Worm (Caenorhabditis elegans) whole organism, L1 larva: ENCODE data around the gene Y69A2AR.32.

ENCODE experiments used
- C04F5.9 ChIP-seq: sonication (generic microtip); optimal IDR thresholded peaks from 2 replicates; lab custom pipeline; 2016; ENCODE audit warnings: missing genetic modification characterization, missing compliant biosample characterization
- C34B4.2 ChIP-seq: sonication (generic microtip); optimal IDR thresholded peaks from 2 replicates; lab custom pipeline; 2017; ENCODE audit warnings: mild to moderate bottlenecking, missing genetic modification characterization, missing compliant biosample characterization
- aly-2 ChIP-seq: fragments of 150-350 bp; optimal IDR thresholded peaks from 2 replicates; lab custom pipeline; 2014; ENCODE audit warnings: missing biosample characterization, missing genetic modification characterization
- ceh-63 ChIP-seq: fragments of 200-800 bp; sonication (Bioruptor generic); optimal IDR thresholded peaks from 2 replicates; lab custom pipeline; 2018; ENCODE audit warnings: mild to moderate bottlenecking, missing genetic modification characterization, missing compliant biosample characterization
- ceh-8 ChIP-seq: fragments of 200-800 bp; sonication (Bioruptor generic); optimal IDR thresholded peaks from 2 replicates; lab custom pipeline; 2018; ENCODE audit warnings: mild to moderate bottlenecking, missing genetic modification characterization, moderate library complexity, missing compliant biosample characterization
- ceh-82 ChIP-seq, 3 experiments: fragments of 150-350 bp in 1 of 3; sonication (generic microtip) in 2 of 3; optimal IDR thresholded peaks; 2 replicates each; lab custom pipeline; 2014 to 2017; ENCODE audit warnings: missing biosample characterization in 3 of 3, missing genetic modification characterization in 3 of 3
- ceh-90 ChIP-seq: sonication (generic microtip); optimal IDR thresholded peaks from 2 replicates; lab custom pipeline; 2016; ENCODE audit warnings: missing genetic modification characterization, missing compliant biosample characterization
- ces-1 ChIP-seq: fragments of 150-350 bp; optimal IDR thresholded peaks from 2 replicates; lab custom pipeline; 2014; ENCODE audit warnings: missing biosample characterization, missing genetic modification reagents, missing genetic modification characterization
- dpl-1 ChIP-seq, 3 experiments: fragments of 150-350 bp in 2 of 3; sonication (generic microtip) in 1 of 3; optimal IDR thresholded peaks; 2 replicates each; lab custom pipeline; 2014 to 2017; ENCODE audit warnings: missing biosample characterization in 3 of 3, missing genetic modification characterization in 3 of 3, missing genetic modification reagents in 3 of 3
- efl-3 ChIP-seq: fragments of 200-800 bp; sonication (Bioruptor generic); optimal IDR thresholded peaks from 2 replicates; lab custom pipeline; 2018; ENCODE audit warnings: mild to moderate bottlenecking, missing genetic modification characterization, missing compliant biosample characterization
- egl-13 ChIP-seq: sonication (generic microtip); optimal IDR thresholded peaks from 2 replicates; lab custom pipeline; 2016; ENCODE audit warnings: missing genotype, missing genetic modification reagents, missing genetic modification characterization, missing compliant biosample characterization
- egl-27 ChIP-seq, 2 experiments: fragments of 150-350 bp in 1 of 2; sonication (generic microtip); optimal IDR thresholded peaks; 3 replicates each; lab custom pipeline; 2017 to 2018; ENCODE audit warnings: missing biosample characterization in 2 of 2, missing genetic modification characterization in 2 of 2, missing genetic modification reagents in 2 of 2
- elt-2 ChIP-seq: sonication (generic microtip); optimal IDR thresholded peaks from 2 replicates; lab custom pipeline; 2016; ENCODE audit warnings: missing genetic modification characterization, mild to moderate bottlenecking, inconsistent platforms, missing compliant biosample characterization, missing genetic modification reagents
- elt-3 ChIP-seq, 6 experiments: fragments of 150-350 bp in 1 of 6; sonication (generic microtip); optimal IDR thresholded peaks; 2 replicates each; lab custom pipeline; 2017 to 2018; ENCODE audit warnings: missing biosample characterization in 6 of 6, missing genetic modification characterization in 6 of 6, inconsistent platforms in 1 of 6
- hlh-4 ChIP-seq: sonication (generic microtip); optimal IDR thresholded peaks from 2 replicates; lab custom pipeline; 2016; ENCODE audit warnings: mild to moderate bottlenecking, missing genetic modification characterization, missing compliant biosample characterization
- hpl-2 ChIP-seq: fragments of 150-350 bp; optimal IDR thresholded peaks from 2 replicates; lab custom pipeline; 2014; ENCODE audit warnings: missing biosample characterization, missing genetic modification reagents, missing genetic modification characterization
- irx-1 ChIP-seq: sonication (generic microtip); optimal IDR thresholded peaks from 2 replicates; lab custom pipeline; 2016; ENCODE audit warnings: missing genetic modification characterization, missing compliant biosample characterization
- isw-1 ChIP-seq: fragments of 200-800 bp; sonication (Bioruptor generic); IDR thresholded peaks from 2 replicates; pipeline ENCODE4 v1.3.6; 2022; ENCODE audit warnings: missing genetic modification characterization, missing compliant biosample characterization
- lin-13 ChIP-seq: fragments of 150-350 bp; optimal IDR thresholded peaks from 2 replicates; lab custom pipeline; 2014; ENCODE audit warnings: missing biosample characterization, missing genetic modification reagents, missing genetic modification characterization
- lin-14 ChIP-seq: fragments of 200-800 bp; sonication (Bioruptor generic); optimal IDR thresholded peaks from 2 replicates; lab custom pipeline; 2018; ENCODE audit warnings: mild to moderate bottlenecking, missing genetic modification characterization, moderate library complexity, missing compliant biosample characterization
- lin-15B ChIP-seq: fragments of 150-350 bp; sonication (generic microtip); optimal IDR thresholded peaks from 3 replicates; lab custom pipeline; 2014; ENCODE audit warnings: missing biosample characterization, missing genetic modification characterization
- lin-35 ChIP-seq, 2 experiments: fragments of 150-350 bp; optimal IDR thresholded peaks; 2 replicates each; lab custom pipeline; 2014; ENCODE audit warnings: missing biosample characterization in 2 of 2, missing genetic modification characterization in 2 of 2, missing genetic modification reagents in 2 of 2
- lir-3 ChIP-seq: sonication (generic microtip); optimal IDR thresholded peaks from 2 replicates; lab custom pipeline; 2016; ENCODE audit warnings: mild to moderate bottlenecking, missing genetic modification characterization, moderate library complexity, missing compliant biosample characterization; ENCODE audit not compliant: poor library complexity
- mab-9 ChIP-seq: fragments of 200-800 bp; sonication (Bioruptor generic); IDR thresholded peaks from 2 replicates; pipeline ENCODE4 v1.3.6; 2022; ENCODE audit warnings: missing genetic modification reagents, missing genetic modification characterization, missing compliant biosample characterization
- mep-1 ChIP-seq: fragments of 150-350 bp; optimal IDR thresholded peaks from 2 replicates; lab custom pipeline; 2014; ENCODE audit warnings: missing biosample characterization, missing genetic modification characterization
- nhr-11 ChIP-seq: fragments of 150-350 bp; optimal IDR thresholded peaks from 2 replicates; lab custom pipeline; 2014; ENCODE audit warnings: missing biosample characterization, missing genetic modification characterization
- nhr-12 ChIP-seq: sonication (generic microtip); optimal IDR thresholded peaks from 2 replicates; lab custom pipeline; 2017; ENCODE audit warnings: missing biosample characterization, missing genetic modification characterization
- nhr-20 ChIP-seq: sonication (generic microtip); optimal IDR thresholded peaks from 2 replicates; lab custom pipeline; 2016; ENCODE audit warnings: mild to moderate bottlenecking, missing genetic modification characterization, missing compliant biosample characterization
- nhr-237 ChIP-seq: fragments of 150-350 bp; optimal IDR thresholded peaks from 2 replicates; lab custom pipeline; 2014; ENCODE audit warnings: missing biosample characterization, missing genetic modification characterization
- nhr-28 ChIP-seq: fragments of 150-350 bp; optimal IDR thresholded peaks from 2 replicates; lab custom pipeline; 2014; ENCODE audit warnings: missing biosample characterization, missing genetic modification characterization
- nhr-71 ChIP-seq: sonication (generic microtip); optimal IDR thresholded peaks from 2 replicates; lab custom pipeline; 2016; ENCODE audit warnings: mild to moderate bottlenecking, missing genetic modification characterization, moderate library complexity, missing compliant biosample characterization
- nhr-76 ChIP-seq: sonication (generic microtip); optimal IDR thresholded peaks from 2 replicates; lab custom pipeline; 2017; ENCODE audit warnings: missing biosample characterization, missing genetic modification characterization
- nhr-77 ChIP-seq: fragments of 150-350 bp; optimal IDR thresholded peaks from 2 replicates; lab custom pipeline; 2014; ENCODE audit warnings: missing biosample characterization, missing genetic modification characterization
- nhr-90 ChIP-seq: sonication (generic microtip); optimal IDR thresholded peaks from 2 replicates; lab custom pipeline; 2016; ENCODE audit warnings: mild to moderate bottlenecking, missing genetic modification characterization, missing compliant biosample characterization; ENCODE audit not compliant: poor library complexity
- pag-3 ChIP-seq: sonication (generic microtip); optimal IDR thresholded peaks from 2 replicates; lab custom pipeline; 2017; ENCODE audit warnings: missing genetic modification characterization, mild to moderate bottlenecking, missing compliant biosample characterization, antibody characterized with exemption, borderline replicate concordance; ENCODE audit not compliant: insufficient read depth
- pax-3 ChIP-seq: fragments of 200-800 bp; sonication (Bioruptor generic); optimal IDR thresholded peaks from 2 replicates; lab custom pipeline; 2018; ENCODE audit warnings: mild to moderate bottlenecking, missing genetic modification characterization, moderate library complexity, missing compliant biosample characterization
- pqm-1 ChIP-seq: sonication (generic microtip); optimal IDR thresholded peaks from 3 replicates; lab custom pipeline; 2017; ENCODE audit warnings: missing biosample characterization, missing genetic modification characterization
- skn-1 ChIP-seq: fragments of 150-350 bp; optimal IDR thresholded peaks from 2 replicates; lab custom pipeline; 2014; ENCODE audit warnings: missing biosample characterization, missing genetic modification characterization
- snpc-4 ChIP-seq: fragments of 150-350 bp; optimal IDR thresholded peaks from 2 replicates; lab custom pipeline; 2014; ENCODE audit warnings: missing biosample characterization, missing genetic modification characterization
- swsn-7 ChIP-seq: sonication (generic microtip); optimal IDR thresholded peaks from 2 replicates; lab custom pipeline; 2016; ENCODE audit warnings: missing genetic modification characterization, missing compliant biosample characterization
- tlp-1 ChIP-seq: fragments of 150-350 bp; optimal IDR thresholded peaks from 2 replicates; lab custom pipeline; 2014; ENCODE audit warnings: missing biosample characterization, missing genetic modification characterization
- unc-130 ChIP-seq: fragments of 150-350 bp; optimal IDR thresholded peaks from 2 replicates; lab custom pipeline; 2017; ENCODE audit warnings: missing biosample characterization, missing genetic modification characterization, inconsistent platforms
- unc-30 ChIP-seq: sonication (generic microtip); optimal IDR thresholded peaks from 2 replicates; lab custom pipeline; 2017; ENCODE audit warnings: missing biosample characterization, missing genetic modification characterization
- unc-86 ChIP-seq: sonication (generic microtip); optimal IDR thresholded peaks from 2 replicates; lab custom pipeline; 2016; ENCODE audit warnings: missing genetic modification characterization, missing compliant biosample characterization
- unc-98 ChIP-seq: fragments of 200-800 bp; sonication (Bioruptor generic); IDR thresholded peaks from 2 replicates; pipeline ENCODE4 v1.3.6; 2022; ENCODE audit warnings: missing genetic modification characterization, missing compliant biosample characterization
- xbp-1 ChIP-seq: sonication (generic microtip); optimal IDR thresholded peaks from 2 replicates; lab custom pipeline; 2016; ENCODE audit warnings: missing genetic modification characterization, missing compliant biosample characterization
- zag-1 ChIP-seq: fragments of 150-350 bp; optimal IDR thresholded peaks from 2 replicates; lab custom pipeline; 2014; ENCODE audit warnings: missing biosample characterization, missing genetic modification characterization
- zip-4 ChIP-seq: fragments of 200-800 bp; sonication (Bioruptor generic); optimal IDR thresholded peaks from 2 replicates; lab custom pipeline; 2018; ENCODE audit warnings: mild to moderate bottlenecking, missing genetic modification characterization, moderate library complexity, missing compliant biosample characterization

Gene Y69A2AR.32

ce11 chrIV:2639666-2640273 is 29.5 kb downstream of the Y69A2AR.32 start (continued):
- TF ChIP-seq lin-13 (no peak), lin-35 (GFP tag; optimal IDR thresholded peaks at IDR 0.05; lab: Kevin White, UChicago) (peak in 1 of 2 experiments; percentile 56), nhr-28 (tag; lab: Kevin White, UChicago) (no peak), ceh-82 (tag; optimal IDR thresholded peaks at IDR 0.05; lab: Kevin White, UChicago) (no peak), hlh-4 (tag; lab: Kevin White, UChicago) (no peak), pax-3 (tag; lab: Kevin White, UChicago) (no peak), nhr-12 (tag; lab: Kevin White, UChicago) (no peak), isw-1 (GFP tag; lab: Robert Waterston, UW) (no peak)

DNA sequence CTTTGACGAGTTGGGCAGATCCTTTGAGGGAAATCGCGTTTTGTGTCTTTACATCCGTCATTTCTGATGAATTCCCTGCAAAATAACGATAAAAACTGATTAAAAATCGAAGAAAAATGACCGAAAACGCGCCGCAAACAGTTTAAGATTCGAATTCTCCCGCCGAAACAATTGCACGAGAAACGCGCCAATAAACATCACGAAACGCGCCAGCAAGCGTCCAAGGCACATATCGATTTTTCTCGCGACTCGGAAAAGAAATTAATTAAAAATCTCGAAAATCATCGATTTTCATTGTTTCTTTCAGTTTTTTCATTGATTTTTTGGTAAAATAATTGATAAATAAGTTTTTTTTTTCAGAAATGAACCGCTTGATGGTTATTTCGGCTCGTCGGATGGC is 30.7 kb downstream of the Y69A2AR.32 start, which contains the start of the genes mdf-2 and nduv-3:
TSS of gene mdf-2 (minus strand) at position 176 of the 400 bp plus-strand sequence.
TSS of gene nduv-3 (plus strand) at position 361 of the 400 bp plus-strand sequence.
- TF ChIP-seq skn-1 (tag; lab: Kevin White, UChicago) (peak; percentile 66), nhr-28 (tag; lab: Kevin White, UChicago) (no peak), lin-15B (tag; lab: Kevin White, UChicago) (peak; percentile 85), elt-3 (tag; optimal IDR thresholded peaks at IDR 0.05; lab: Kevin White, UChicago) (peak in 2 of 6 experiments; percentile 55 to 61), tlp-1 (tag; lab: Kevin White, UChicago) (no peak), C04F5.9 (tag; lab: Kevin White, UChicago) (peak; percentile 43), nhr-20 (peak; percentile 73), nhr-71 (tag; lab: Kevin White, UChicago) (peak; percentile 89), ceh-8 (peak; percentile 53), mab-9 (peak; percentile 58), pax-3 (tag; lab: Kevin White, UChicago) (peak; percentile 72), ceh-90 (tag; lab: Kevin White, UChicago) (peak; percentile 21), elt-2 (tag; lab: Kevin White, UChicago) (peak; percentile 3), zag-1 (no peak), dpl-1 (GFP tag; optimal IDR thresholded peaks at IDR 0.05; lab: Kevin White, UChicago) (peak; percentile 92 to 94 (median 94)), xbp-1 (tag; lab: Kevin White, UChicago) (peak; percentile 79), pag-3 (no peak), aly-2 (tag; lab: Kevin White, UChicago) (peak; percentile 45), swsn-7 (tag; lab: Kevin White, UChicago) (peak; percentile 82), unc-98 (GFP tag; lab: Robert Waterston, UW) (0 out of 2 replicates have a peak, but pooled peaks have one; percentile 5), nhr-237 (tag; lab: Kevin White, UChicago) (peak; percentile 26), ceh-63 (no peak), efl-3 (GFP tag; lab: Kevin White, UChicago) (no peak), hpl-2 (GFP tag; lab: Kevin White, UChicago) (no peak), lin-14 (GFP tag; lab: Kevin White, UChicago) (no peak), irx-1 (tag; lab: Kevin White, UChicago) (peak; percentile 73), mep-1 (tag; lab: Kevin White, UChicago) (peak; percentile 96), unc-130 (tag; lab: Kevin White, UChicago) (peak; percentile 76), hlh-4 (tag; lab: Kevin White, UChicago) (no peak), lir-3 (tag; lab: Kevin White, UChicago) (no peak), egl-13 (tag; lab: Kevin White, UChicago) (peak; percentile 55), zip-4 (GFP tag; lab: Kevin White, UChicago) (peak; percentile 53), unc-30 (tag; lab: Kevin White, UChicago) (no peak), egl-27 (tag; optimal IDR thresholded peaks at IDR 0.05; lab: Kevin White, UChicago) (no peak), ces-1 (GFP tag; lab: Kevin White, UChicago) (no peak), nhr-12 (tag; lab: Kevin White, UChicago) (no peak), pqm-1 (no peak), snpc-4 (peak; percentile 69), nhr-77 (tag; lab: Kevin White, UChicago) (peak; percentile 43), unc-86 (tag; lab: Kevin White, UChicago) (peak; percentile 82), nhr-11 (tag; lab: Kevin White, UChicago) (peak; percentile 51), nhr-90 (tag; lab: Kevin White, UChicago) (peak; percentile 81), C34B4.2 (tag; lab: Kevin White, UChicago) (no peak), isw-1 (GFP tag; lab: Robert Waterston, UW) (peak; percentile 81), ceh-82 (tag; optimal IDR thresholded peaks at IDR 0.05; lab: Kevin White, UChicago) (peak; percentile 76 to 90 (median 85)), nhr-76 (tag; lab: Kevin White, UChicago) (no peak)
